Worm (Caenorhabditis elegans) whole organism, L3 larva: Measurements from ENCODE around the gene soc-2.

Experiments
- R02D3.7 ChIP-seq: fragments of 150-350 bp; optimal IDR thresholded peaks from 2 replicates; lab custom pipeline; 2014; ENCODE audit warnings: missing biosample characterization, missing genetic modification characterization
- ZK546.5 ChIP-seq: sonication (generic microtip); optimal IDR thresholded peaks from 2 replicates; lab custom pipeline; 2017; ENCODE audit warnings: missing biosample characterization, missing genetic modification characterization
- aly-2 ChIP-seq: fragments of 150-350 bp; optimal IDR thresholded peaks from 2 replicates; lab custom pipeline; 2014; ENCODE audit warnings: missing biosample characterization, missing genetic modification characterization
- ama-1 ChIP-seq: fragments of 150-350 bp; optimal IDR thresholded peaks from 2 replicates; lab custom pipeline; 2018
- ceh-16 ChIP-seq: sonication (generic microtip); optimal IDR thresholded peaks from 2 replicates; lab custom pipeline; 2017; ENCODE audit warnings: missing biosample characterization, missing genetic modification characterization
- ceh-28 ChIP-seq: fragments of 150-350 bp; optimal IDR thresholded peaks from 2 replicates; lab custom pipeline; 2014; ENCODE audit warnings: missing biosample characterization, missing genetic modification reagents, missing genetic modification characterization
- ceh-82 ChIP-seq: fragments of 150-350 bp; optimal IDR thresholded peaks from 2 replicates; lab custom pipeline; 2014; ENCODE audit warnings: missing biosample characterization, missing genetic modification characterization
- ceh-9 ChIP-seq: sonication (generic microtip); optimal IDR thresholded peaks from 2 replicates; lab custom pipeline; 2018; ENCODE audit warnings: missing biosample characterization, missing genetic modification characterization
- daf-12 ChIP-seq: fragments of 150-350 bp; optimal IDR thresholded peaks from 2 replicates; lab custom pipeline; 2014; ENCODE audit warnings: missing biosample characterization, missing genetic modification reagents, missing genetic modification characterization
- egl-27 ChIP-seq: sonication (generic microtip); optimal IDR thresholded peaks from 4 replicates; lab custom pipeline; 2017; ENCODE audit warnings: missing biosample characterization, missing genetic modification reagents, missing genetic modification characterization
- egl-5 ChIP-seq: fragments of 150-350 bp; optimal IDR thresholded peaks from 2 replicates; lab custom pipeline; 2017; ENCODE audit warnings: missing biosample characterization, missing genetic modification reagents, missing genetic modification characterization, inconsistent platforms
- elt-1 ChIP-seq: fragments of 150-350 bp; optimal IDR thresholded peaks from 2 replicates; lab custom pipeline; 2014; ENCODE audit warnings: missing biosample characterization, missing genetic modification characterization
- elt-2 ChIP-seq: sonication (generic microtip); optimal IDR thresholded peaks from 2 replicates; lab custom pipeline; 2016; ENCODE audit warnings: missing genetic modification reagents, mild to moderate bottlenecking, missing genetic modification characterization, missing compliant biosample characterization
- fkh-10 ChIP-seq: sonication (generic microtip); optimal IDR thresholded peaks from 2 replicates; lab custom pipeline; 2017; ENCODE audit warnings: missing biosample characterization, missing genetic modification reagents, missing genetic modification characterization
- fkh-2 ChIP-seq: fragments of 150-350 bp; optimal IDR thresholded peaks from 2 replicates; lab custom pipeline; 2014; ENCODE audit warnings: missing biosample characterization, missing genetic modification reagents, missing genetic modification characterization
- fos-1 ChIP-seq: fragments of 150-350 bp; optimal IDR thresholded peaks from 2 replicates; lab custom pipeline; 2014; ENCODE audit warnings: missing biosample characterization, missing genetic modification characterization
- lin-15B ChIP-seq: fragments of 150-350 bp; optimal IDR thresholded peaks from 2 replicates; lab custom pipeline; 2014; ENCODE audit warnings: missing biosample characterization, missing genetic modification characterization
- lin-39 ChIP-seq: fragments of 150-350 bp; optimal IDR thresholded peaks from 2 replicates; lab custom pipeline; 2018; ENCODE audit warnings: missing biosample characterization, missing genetic modification reagents, missing genetic modification characterization
- lsy-12 ChIP-seq: sonication (generic microtip); optimal IDR thresholded peaks from 2 replicates; lab custom pipeline; 2016; ENCODE audit warnings: mild to moderate bottlenecking, missing genetic modification characterization, missing compliant biosample characterization
- mdl-1 ChIP-seq: fragments of 150-350 bp; optimal IDR thresholded peaks from 2 replicates; lab custom pipeline; 2014; ENCODE audit warnings: missing biosample characterization, missing genetic modification characterization
- mml-1 ChIP-seq: fragments of 150-350 bp; sonication (generic microtip); optimal IDR thresholded peaks from 3 replicates; lab custom pipeline; 2014; ENCODE audit warnings: missing biosample characterization, missing genetic modification characterization
- nfya-1 ChIP-seq: sonication (generic microtip); optimal IDR thresholded peaks from 2 replicates; lab custom pipeline; 2017; ENCODE audit warnings: missing genetic modification characterization, mild to moderate bottlenecking, missing compliant biosample characterization, antibody characterized with exemption, moderate library complexity; ENCODE audit not compliant: insufficient read depth
- nhr-11 ChIP-seq: fragments of 150-350 bp; optimal IDR thresholded peaks from 2 replicates; lab custom pipeline; 2014; ENCODE audit warnings: missing biosample characterization, missing genetic modification characterization
- nhr-12 ChIP-seq: fragments of 150-350 bp; optimal IDR thresholded peaks from 2 replicates; lab custom pipeline; 2014; ENCODE audit warnings: missing biosample characterization, missing genetic modification characterization
- nhr-23 ChIP-seq: fragments of 150-350 bp; optimal IDR thresholded peaks from 2 replicates; lab custom pipeline; 2014; ENCODE audit warnings: missing biosample characterization, missing genetic modification reagents, missing genetic modification characterization
- nhr-237 ChIP-seq: fragments of 150-350 bp; optimal IDR thresholded peaks from 2 replicates; lab custom pipeline; 2014; ENCODE audit warnings: missing biosample characterization, missing genetic modification characterization
- nhr-25 ChIP-seq: sonication (generic microtip); optimal IDR thresholded peaks from 2 replicates; lab custom pipeline; 2017; ENCODE audit warnings: missing biosample characterization, missing genetic modification characterization
- nhr-28 ChIP-seq: fragments of 150-350 bp; optimal IDR thresholded peaks from 2 replicates; lab custom pipeline; 2014; ENCODE audit warnings: missing biosample characterization, missing genetic modification characterization
- nhr-43 ChIP-seq: sonication (generic microtip); optimal IDR thresholded peaks from 2 replicates; lab custom pipeline; 2016; ENCODE audit warnings: mild to moderate bottlenecking, missing genetic modification characterization, missing compliant biosample characterization; ENCODE audit not compliant: poor library complexity, severe bottlenecking
- nhr-67 ChIP-seq: fragments of 150-350 bp; optimal IDR thresholded peaks from 2 replicates; lab custom pipeline; 2014; ENCODE audit warnings: missing biosample characterization, missing genetic modification characterization
- nhr-76 ChIP-seq: fragments of 150-350 bp; sonication (generic microtip); optimal IDR thresholded peaks from 5 replicates; lab custom pipeline; 2014; ENCODE audit warnings: missing biosample characterization, missing genetic modification characterization
- nhr-77 ChIP-seq: fragments of 150-350 bp; optimal IDR thresholded peaks from 2 replicates; lab custom pipeline; 2014; ENCODE audit warnings: missing biosample characterization, missing genetic modification characterization
- pqm-1 ChIP-seq: fragments of 150-350 bp; optimal IDR thresholded peaks from 2 replicates; lab custom pipeline; 2017; ENCODE audit warnings: missing biosample characterization, missing genetic modification characterization, inconsistent platforms
- sea-2 ChIP-seq: fragments of 150-350 bp; sonication (generic microtip); optimal IDR thresholded peaks from 4 replicates; lab custom pipeline; 2014; ENCODE audit warnings: missing biosample characterization, missing genetic modification reagents, missing genetic modification characterization
- skn-1 ChIP-seq: fragments of 150-350 bp; optimal IDR thresholded peaks from 2 replicates; lab custom pipeline; 2014; ENCODE audit warnings: missing biosample characterization, missing genetic modification characterization
- snpc-4 ChIP-seq: fragments of 150-350 bp; optimal IDR thresholded peaks from 2 replicates; lab custom pipeline; 2014; ENCODE audit warnings: missing biosample characterization, missing genetic modification characterization
- tbx-2 ChIP-seq: sonication (generic microtip); optimal IDR thresholded peaks from 2 replicates; lab custom pipeline; 2016; ENCODE audit warnings: mild to moderate bottlenecking, missing genetic modification characterization, missing compliant biosample characterization
- unc-39 ChIP-seq: sonication (generic microtip); optimal IDR thresholded peaks from 4 replicates; lab custom pipeline; 2017; ENCODE audit warnings: missing biosample characterization, missing genetic modification characterization
- unc-62 ChIP-seq: fragments of 150-350 bp; sonication (generic microtip); optimal IDR thresholded peaks from 4 replicates; lab custom pipeline; 2014; ENCODE audit warnings: missing biosample characterization, missing genetic modification reagents, missing genetic modification characterization
- ztf-11 ChIP-seq: fragments of 150-350 bp; optimal IDR thresholded peaks from 2 replicates; lab custom pipeline; 2014; ENCODE audit warnings: missing biosample characterization, missing genetic modification characterization
- ztf-4 ChIP-seq: fragments of 150-350 bp; optimal IDR thresholded peaks from 2 replicates; lab custom pipeline; 2014; ENCODE audit warnings: missing biosample characterization, missing genetic modification characterization

Gene soc-2

ce11 chrIV:5139189-5139588 lies 13.1 kb downstream of the soc-2 start:
- TF ChIP-seq unc-39 (no peak), fkh-10 (peak; percentile 52)

ce11 chrIV:5137809-5138208 lies 14.5 kb downstream of the soc-2 start:
- TF ChIP-seq egl-5 (tag; lab: Kevin White, UChicago) (no peak), pqm-1 (tag; lab: Kevin White, UChicago) (no peak), nfya-1 (tag; lab: Kevin White, UChicago) (peak; percentile 43), unc-39 (no peak), ceh-16 (tag; lab: Kevin White, UChicago) (no peak), elt-2 (no peak), elt-1 (no peak), R02D3.7 (tag; lab: Kevin White, UChicago) (no peak), ZK546.5 (tag; lab: Kevin White, UChicago) (no peak), fkh-10 (peak; percentile 90), tbx-2 (tag; lab: Kevin White, UChicago) (no peak), mml-1 (no peak), ama-1 (lab: Kevin White, UChicago) (peak; percentile 13), nhr-11 (no peak), fos-1 (tag; lab: Kevin White, UChicago) (no peak), daf-12 (tag; lab: Kevin White, UChicago) (no peak), nhr-77 (tag; lab: Kevin White, UChicago) (no peak), fkh-2 (tag; lab: Kevin White, UChicago) (no peak), nhr-12 (tag; lab: Kevin White, UChicago) (no peak), lin-39 (peak; percentile 43), ceh-82 (tag; lab: Kevin White, UChicago) (no peak), ztf-4 (tag; lab: Kevin White, UChicago) (no peak)

ce11 chrIV:5136523-5136922 lies 15.8 kb downstream of the soc-2 start:
- TF ChIP-seq nhr-237 (tag; lab: Kevin White, UChicago) (no peak), nhr-25 (tag; lab: Kevin White, UChicago) (peak; percentile 41), ceh-16 (tag; lab: Kevin White, UChicago) (no peak), nhr-23 (tag; lab: Kevin White, UChicago) (peak; percentile 63), ceh-82 (tag; lab: Kevin White, UChicago) (no peak)

ce11 chrIV:5134798-5135197 lies 17.5 kb downstream of the soc-2 start:
- TF ChIP-seq nhr-23 (tag; lab: Kevin White, UChicago), result peak; percentile 25
- peak; percentile 59 for TF ChIP-seq nhr-25 (tag; lab: Kevin White, UChicago)
- no peak for TF ChIP-seq egl-5 (tag; lab: Kevin White, UChicago)
- peak; percentile 5 for TF ChIP-seq ama-1 (lab: Kevin White, UChicago)

- TF ChIP-seq unc-62 (GFP tag; lab: Kevin White, UChicago) (no peak), egl-27 (tag; lab: Kevin White, UChicago) (no peak), skn-1 (tag; lab: Kevin White, UChicago) (no peak), ceh-82 (tag; lab: Kevin White, UChicago) (no peak), nhr-25 (tag; lab: Kevin White, UChicago) (no peak), nhr-43 (tag; lab: Kevin White, UChicago) (no peak), nhr-28 (no peak), nhr-77 (tag; lab: Kevin White, UChicago) (no peak), elt-2 (peak; percentile 39), ceh-9 (tag; lab: Kevin White, UChicago) (no peak), egl-5 (tag; lab: Kevin White, UChicago) (peak; percentile 15), ztf-11 (tag; lab: Kevin White, UChicago) (no peak), snpc-4 (no peak), nhr-76 (tag; lab: Kevin White, UChicago) (no peak), lin-15B (tag; lab: Kevin White, UChicago) (no peak), fkh-2 (tag; lab: Kevin White, UChicago) (no peak), fos-1 (tag; lab: Kevin White, UChicago) (no peak), tbx-2 (tag; lab: Kevin White, UChicago) (no peak), nhr-11 (no peak), nhr-237 (tag; lab: Kevin White, UChicago) (no peak), lsy-12 (tag; lab: Kevin White, UChicago) (peak; percentile 1), nfya-1 (tag; lab: Kevin White, UChicago) (peak; percentile 46), lin-39 (no peak), ceh-16 (tag; lab: Kevin White, UChicago) (no peak), nhr-67 (tag; lab: Kevin White, UChicago) (no peak), pqm-1 (tag; lab: Kevin White, UChicago) (peak; percentile 68), ceh-28 (tag; lab: Kevin White, UChicago) (peak; percentile 21), ZK546.5 (tag; lab: Kevin White, UChicago) (no peak), ama-1 (lab: Kevin White, UChicago) (no peak), aly-2 (tag; lab: Kevin White, UChicago) (no peak), sea-2 (GFP tag; lab: Kevin White, UChicago) (no peak), fkh-10 (no peak), elt-1 (no peak), nhr-12 (tag; lab: Kevin White, UChicago) (no peak), daf-12 (tag; lab: Kevin White, UChicago) (no peak), nhr-23 (tag; lab: Kevin White, UChicago) (peak; percentile 69), mml-1 (no peak), mdl-1 (tag; lab: Kevin White, UChicago) (no peak)
Measured at ce11 chrIV:5133791-5134370, 18.4 kb downstream of the soc-2 start.
